Worm (Caenorhabditis elegans) whole organism, young adult: ENCODE results near the gene srv-30.

Source experiments
- F22D6.2 ChIP-seq: sonication (generic microtip); optimal IDR thresholded peaks from 2 replicates; lab custom pipeline; 2016; ENCODE audit warnings: mild to moderate bottlenecking, missing genetic modification characterization, missing compliant biosample characterization
- Y53F4B.3 ChIP-seq: fragments of 200-800 bp; sonication (Bioruptor generic); IDR thresholded peaks from 2 replicates; pipeline ENCODE4 v1.3.6; 2022; ENCODE audit warnings: missing genetic modification reagents, missing genetic modification characterization, missing compliant biosample characterization
- atf-7 ChIP-seq: sonication (generic microtip); optimal IDR thresholded peaks from 2 replicates; lab custom pipeline; 2017; ENCODE audit warnings: mild to moderate bottlenecking, missing genetic modification characterization, missing compliant biosample characterization
- chd-7 ChIP-seq: sonication (generic microtip); optimal IDR thresholded peaks from 2 replicates; lab custom pipeline; 2016; ENCODE audit warnings: mild to moderate bottlenecking, missing genetic modification characterization, moderate library complexity, missing compliant biosample characterization
- him-1 ChIP-seq: sonication (generic microtip); optimal IDR thresholded peaks from 2 replicates; lab custom pipeline; 2016; ENCODE audit warnings: missing genotype, missing genetic modification reagents, missing genetic modification characterization, missing compliant biosample characterization
- hrde-1 ChIP-seq: sonication (generic microtip); optimal IDR thresholded peaks from 2 replicates; lab custom pipeline; 2016; ENCODE audit warnings: missing genetic modification characterization, mild to moderate bottlenecking, missing compliant biosample characterization, moderate library complexity, missing genotype, missing genetic modification reagents, borderline replicate concordance
- pha-4 ChIP-seq: fragments of 150-350 bp; sonication (generic microtip); optimal IDR thresholded peaks from 2 replicates; lab custom pipeline; 2014; ENCODE audit warnings: missing biosample characterization, missing genetic modification reagents, missing genetic modification characterization
- sdz-38 ChIP-seq: sonication (generic microtip); optimal IDR thresholded peaks from 2 replicates; lab custom pipeline; 2016; ENCODE audit warnings: missing genotype, missing genetic modification characterization, missing compliant biosample characterization
- snpc-4 ChIP-seq, 5 experiments: fragments of 150-350 bp in 1 of 5; sonication (generic microtip) in 4 of 5; optimal IDR thresholded peaks; 2 replicates each; lab custom pipeline; 2014 to 2018; ENCODE audit warnings: missing genetic modification characterization in 5 of 5, missing biosample characterization in 3 of 5, antibody characterized with exemption in 2 of 5, mild to moderate bottlenecking in 2 of 5, missing compliant biosample characterization in 2 of 5, missing genotype in 2 of 5, moderate library complexity in 2 of 5, missing genetic modification reagents in 1 of 5
- unc-62 ChIP-seq: fragments of 150-350 bp; optimal IDR thresholded peaks from 2 replicates; lab custom pipeline; 2014; ENCODE audit warnings: missing biosample characterization, missing genetic modification reagents, missing genetic modification characterization

DNA sequence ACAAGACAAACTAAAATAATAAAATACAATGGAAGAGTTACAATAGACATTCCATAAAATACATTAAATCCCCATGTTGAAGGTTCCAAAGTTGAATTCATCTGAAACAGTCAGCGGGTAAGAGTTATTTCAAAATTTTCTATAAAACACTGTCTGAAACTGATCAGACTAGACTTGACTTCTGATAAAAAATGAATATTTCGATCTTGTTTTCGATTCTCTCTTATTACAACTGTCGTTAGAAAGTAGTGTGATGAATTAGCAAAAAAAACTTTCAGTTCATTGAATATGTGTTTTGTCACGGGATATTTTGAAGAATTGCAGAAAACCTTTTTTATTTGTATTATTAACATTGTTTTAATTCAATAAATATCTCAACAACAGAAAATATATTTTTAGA, 32.5 kb upstream of the srv-30 start, which contains the start of gene srv-26:
- TF ChIP-seq pha-4 (no peak), Y53F4B.3 (GFP tag; lab: Robert Waterston, UW) (no peak), sdz-38 (no peak), unc-62 (no peak), chd-7 (tag; lab: Kevin White, UChicago) (no peak), him-1 (tag; lab: Kevin White, UChicago) (no peak), atf-7 (tag; lab: Kevin White, UChicago) (no peak), snpc-4 (GFP tag; optimal IDR thresholded peaks at IDR 0.05; lab: Kevin White, UChicago) (no peak), snpc-4 (tag; optimal IDR thresholded peaks at IDR 0.05; lab: Kevin White, UChicago) (no peak), hrde-1 (tag; lab: Kevin White, UChicago) (no peak), F22D6.2 (tag; lab: Kevin White, UChicago) (no peak)
